Worm (Caenorhabditis elegans) whole organism, midembryonic: Measurements from ENCODE around the gene ZK1307.7.

Experiments used
- T22C8.4 ChIP-seq: fragments of 200-800 bp; sonication (Bioruptor generic); IDR thresholded peaks from 2 replicates; pipeline ENCODE4 v1.3.6; 2022; ENCODE audit warnings: missing genetic modification characterization, missing compliant biosample characterization
- flt-1 ChIP-seq: fragments of 200-800 bp; sonication (Bioruptor generic); IDR thresholded peaks from 2 replicates; pipeline ENCODE4 v1.3.6; 2022; ENCODE audit warnings: missing genetic modification characterization, missing compliant biosample characterization
- klf-2 ChIP-seq: fragments of 200-800 bp; sonication (Bioruptor generic); conservative IDR thresholded peaks from 2 replicates; pipeline ENCODE4 v1.3.6; 2022; ENCODE audit warnings: missing genetic modification reagents, missing genetic modification characterization, missing compliant biosample characterization
- med-1 ChIP-seq: sonication (generic microtip); optimal IDR thresholded peaks from 2 replicates; lab custom pipeline; 2017; ENCODE audit warnings: missing genetic modification characterization, mild to moderate bottlenecking, missing compliant biosample characterization, antibody characterized with exemption, missing genetic modification reagents; ENCODE audit not compliant: insufficient read depth
- ref-1 ChIP-seq: fragments of 200-800 bp; sonication (Bioruptor generic); conservative IDR thresholded peaks from 2 replicates; pipeline ENCODE4 v1.3.6; 2022; ENCODE audit warnings: missing genetic modification reagents, missing genetic modification characterization, missing compliant biosample characterization
- ztf-29 ChIP-seq: fragments of 200-800 bp; sonication (Bioruptor generic); IDR thresholded peaks from 2 replicates; pipeline ENCODE4 v1.3.6; 2022; ENCODE audit warnings: missing genetic modification reagents, missing genetic modification characterization, missing compliant biosample characterization

- TF ChIP-seq klf-2 (GFP tag; lab: Robert Waterston, UW) (no peak), med-1 (GFP tag; lab: Kevin White, UChicago) (no peak), ref-1 (no peak), ztf-29 (GFP tag; lab: Robert Waterston, UW) (no peak), T22C8.4 (GFP tag; lab: Robert Waterston, UW) (peak; percentile 35; the same call in 1 of the 2 replicates), flt-1 (no peak)
These were observed 10.8 kb downstream of the ZK1307.7 start, which contains the start of gene sqv-8 for ce11 chrII:9646928-9647838.
